Worm (Caenorhabditis elegans) whole organism, L4 larva: ENCODE results near the gene oac-31.

Source experiments
- F44E2.7 ChIP-seq: fragments of 200-800 bp; sonication (Bioruptor generic); IDR thresholded peaks from 2 replicates; pipeline ENCODE4 v2.1.2; 2022; ENCODE audit warnings: missing genetic modification characterization, missing compliant biosample characterization
- ZK546.5 ChIP-seq, 2 experiments: sonication (generic microtip); optimal IDR thresholded peaks; 2 replicates each; lab custom pipeline; 2017; ENCODE audit warnings: missing biosample characterization in 2 of 2, missing genetic modification characterization in 2 of 2
- lin-38 ChIP-seq: fragments of 200-800 bp; sonication (Bioruptor generic); IDR thresholded peaks from 2 replicates; pipeline ENCODE4 v1.3.6; 2022; ENCODE audit warnings: missing genetic modification reagents, missing genetic modification characterization, missing compliant biosample characterization

- TF ChIP-seq F44E2.7, result no peak
- TF ChIP-seq lin-38 (GFP tag; lab: Robert Waterston, UW), result no peak
- no peak for TF ChIP-seq ZK546.5 (tag; optimal IDR thresholded peaks at IDR 0.05; lab: Kevin White, UChicago)
These were observed 41.6 kb upstream of the oac-31 start for ce11 chrV:1583242-1583641.
